Fruit fly (Drosophila melanogaster): Measurements from ENCODE around the gene Iml1.

Gene Iml1

DNA sequence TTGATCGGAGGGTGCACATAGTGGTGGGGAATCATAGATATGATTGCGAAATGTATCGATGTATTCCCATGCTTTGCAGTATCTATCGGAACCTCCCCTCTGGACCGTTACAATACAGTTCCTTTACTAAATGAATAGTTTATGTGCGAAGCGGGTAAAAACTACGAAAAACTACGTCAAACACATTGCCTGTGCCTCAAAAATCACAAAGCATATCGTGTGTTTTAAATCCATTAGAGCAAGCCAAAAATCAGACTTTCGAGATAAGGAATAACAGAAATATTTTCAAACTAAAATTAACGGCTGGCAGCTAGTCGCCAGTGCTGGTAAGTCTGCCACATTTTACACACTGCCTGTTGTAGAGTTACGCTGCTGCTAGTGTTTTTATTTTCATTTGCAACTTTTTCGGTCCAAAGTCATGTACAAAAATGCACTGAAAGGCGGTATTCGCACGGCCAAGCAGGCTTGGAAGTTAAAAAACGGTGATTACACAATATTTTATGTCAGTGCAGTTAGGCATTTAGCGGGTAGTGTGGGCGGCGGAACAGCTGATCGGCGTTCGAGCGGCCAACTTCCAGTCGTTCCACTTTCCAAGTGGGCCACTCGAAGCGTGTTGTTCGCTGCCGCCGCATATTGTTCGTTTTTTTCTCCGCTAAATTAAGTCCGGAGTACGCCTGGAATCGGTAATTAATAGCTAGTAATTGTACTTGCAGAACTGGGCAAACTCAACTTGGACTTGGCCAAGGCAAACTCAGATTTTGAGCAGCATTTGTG lies 16.4 kb downstream of the Iml1 start (continued):
- no peak for TF ChIP-seq B-H2 (GFP tag; optimal IDR thresholded peaks at IDR 0.05)
- no peak for TF ChIP-seq sqz (GFP tag; optimal IDR thresholded peaks at IDR 0.05)
- peak; percentile 83 for TF ChIP-seq MBD-R2 (GFP tag; IDR thresholded peaks at IDR 0.05)
- peak; percentile 72; the same call in 2 of the 3 replicates for TF ChIP-seq CG7963 (GFP tag; IDR thresholded peaks at IDR 0.05; ENCODE audit: partially characterized antibody)
- peak; percentile 47 for TF ChIP-seq gfzf (GFP tag; optimal IDR thresholded peaks at IDR 0.05)
- peak; percentile 66 for TF ChIP-seq phol (tag; optimal IDR thresholded peaks at IDR 0.05)
- TF ChIP-seq lbe (GFP tag; optimal IDR thresholded peaks at IDR 0.05): peak; percentile 54
- peak; percentile 73 to 95 for TF ChIP-seq crp (GFP tag; optimal IDR thresholded peaks at IDR 0.05)
- peak; percentile 24 for TF ChIP-seq CG1233 (GFP tag; optimal IDR thresholded peaks at IDR 0.05)
- TF ChIP-seq CG15073 (GFP tag; optimal IDR thresholded peaks at IDR 0.05): no peak
- peak; percentile 48 for TF ChIP-seq CTCF (GFP tag; optimal IDR thresholded peaks at IDR 0.05)
- no peak for TF ChIP-seq CG9817 (tag; optimal IDR thresholded peaks at IDR 0.05)
- peak; percentile 57; the same call in 1 of the 2 replicates for TF ChIP-seq CG14014 (GFP tag; IDR thresholded peaks at IDR 0.05)
- peak in 1 of 2 experiments; percentile 67 for TF ChIP-seq Hr51 (GFP tag; optimal IDR thresholded peaks at IDR 0.05)
- no peak for TF ChIP-seq CG31441 (GFP tag; IDR thresholded peaks at IDR 0.05)
- peak; percentile 96 for TF ChIP-seq Sin3A (optimal IDR thresholded peaks at IDR 0.05)
- no peak for TF ChIP-seq BtbVII (GFP tag; optimal IDR thresholded peaks at IDR 0.05)
- peak; percentile 40 for TF ChIP-seq bcd (GFP tag; optimal IDR thresholded peaks at IDR 0.05)
- TF ChIP-seq CG9932 (GFP tag; IDR thresholded peaks at IDR 0.05): peak; percentile 77
- TF ChIP-seq Hr78 (GFP tag; optimal IDR thresholded peaks at IDR 0.05): no peak
- TF ChIP-seq CG7357 (GFP tag; IDR thresholded peaks at IDR 0.05): no peak
- TF ChIP-seq Bdp1 (GFP tag; optimal IDR thresholded peaks at IDR 0.05): peak; percentile 50
- TF ChIP-seq trh (GFP tag; optimal IDR thresholded peaks at IDR 0.05): no peak
- TF ChIP-seq CG7372 (GFP tag; IDR thresholded peaks at IDR 0.05): no peak
- TF ChIP-seq CG43689 (GFP tag; IDR thresholded peaks at IDR 0.05): no peak
- TF ChIP-seq pzg (GFP tag; optimal IDR thresholded peaks at IDR 0.05): peak; percentile 72
- TF ChIP-seq CG10959 (GFP tag; IDR thresholded peaks at IDR 0.05): no peak
- TF ChIP-seq D (optimal IDR thresholded peaks at IDR 0.05): no peak
- TF ChIP-seq D (GFP tag; optimal IDR thresholded peaks at IDR 0.05): no peak
- peak; percentile 51 for TF ChIP-seq Dp (GFP tag; optimal IDR thresholded peaks at IDR 0.05)
- TF ChIP-seq CG1792 (GFP tag; optimal IDR thresholded peaks at IDR 0.05): no peak
- TF ChIP-seq CG3407 (GFP tag; optimal IDR thresholded peaks at IDR 0.05): peak; percentile 17
- TF ChIP-seq ci (GFP tag; IDR thresholded peaks at IDR 0.05): peak; percentile 62; the same call in 2 of the 3 replicates
- TF ChIP-seq CHES-1-like (GFP tag; optimal IDR thresholded peaks at IDR 0.05): peak; percentile 52
- no peak for TF ChIP-seq Lpt (GFP tag; optimal IDR thresholded peaks at IDR 0.05)
- peak; percentile 70 for TF ChIP-seq hb (GFP tag; IDR thresholded peaks at IDR 0.05; ENCODE audit: partially characterized antibody)
- TF ChIP-seq CG4404 (GFP tag; IDR thresholded peaks at IDR 0.05): no peak
- TF ChIP-seq H2.0 (GFP tag; IDR thresholded peaks at IDR 0.05): peak; percentile 64
- peak; percentile 31; the same call in 1 of the 3 replicates for TF ChIP-seq B-H1 (GFP tag; IDR thresholded peaks at IDR 0.05)
- no peak for TF ChIP-seq CG17359 (tag; optimal IDR thresholded peaks at IDR 0.05)
- peak; percentile 84 for TF ChIP-seq Bgb (GFP tag; IDR thresholded peaks at IDR 0.05; ENCODE audit: partially characterized antibody)
- no peak for TF ChIP-seq CG18764 (GFP tag; optimal IDR thresholded peaks at IDR 0.05)
- no peak for TF ChIP-seq fd102C (GFP tag; optimal IDR thresholded peaks at IDR 0.05)
- TF ChIP-seq CG2889 (GFP tag; IDR thresholded peaks at IDR 0.05): peak; percentile 43; the same call in 1 of the 3 replicates
- peak; percentile 54 for TF ChIP-seq tin (GFP tag; optimal IDR thresholded peaks at IDR 0.05)
- TF ChIP-seq CG6813 (GFP tag; optimal IDR thresholded peaks at IDR 0.05): no peak
- no peak for TF ChIP-seq CG3726 (GFP tag; IDR thresholded peaks at IDR 0.05)
- TF ChIP-seq Bteb2 (GFP tag; optimal IDR thresholded peaks at IDR 0.05): peak; percentile 32
- peak; percentile 22; the same call in 1 of the 2 replicates for TF ChIP-seq Rfx (GFP tag; IDR thresholded peaks at IDR 0.05)
- TF ChIP-seq Eip74EF (GFP tag; optimal IDR thresholded peaks at IDR 0.05): no peak

Data from whole organism, embryonic.